Worm (Caenorhabditis elegans) whole organism, late embryonic: ENCODE data around the gene ZK228.3.

Experiments
- C38D4.7 ChIP-seq: fragments of 200-800 bp; sonication (Bioruptor generic); optimal IDR thresholded peaks from 2 replicates; lab custom pipeline; 2018; ENCODE audit warnings: mild to moderate bottlenecking, missing genetic modification characterization, moderate library complexity, missing compliant biosample characterization
- K02D7.2 ChIP-seq: sonication (generic microtip); optimal IDR thresholded peaks from 2 replicates; lab custom pipeline; 2017; ENCODE audit warnings: mild to moderate bottlenecking, missing genetic modification characterization, missing compliant biosample characterization
- ama-1 ChIP-seq: fragments of 150-350 bp; optimal IDR thresholded peaks from 2 replicates; lab custom pipeline; 2014
- ceh-18 ChIP-seq: sonication (generic microtip); optimal IDR thresholded peaks from 2 replicates; lab custom pipeline; 2016; ENCODE audit warnings: missing genetic modification characterization, missing compliant biosample characterization
- eyg-1 ChIP-seq: sonication (generic microtip); optimal IDR thresholded peaks from 2 replicates; lab custom pipeline; 2016; ENCODE audit warnings: missing genotype, missing genetic modification characterization, missing compliant biosample characterization
- fkh-10 ChIP-seq: fragments of 150-350 bp; optimal IDR thresholded peaks from 2 replicates; lab custom pipeline; 2014; ENCODE audit warnings: missing biosample characterization, missing genetic modification reagents, missing genetic modification characterization
- madf-2 ChIP-seq: sonication (generic microtip); optimal IDR thresholded peaks from 2 replicates; lab custom pipeline; 2017; ENCODE audit warnings: missing genetic modification characterization, missing compliant biosample characterization
- pha-2 ChIP-seq: sonication (generic microtip); optimal IDR thresholded peaks from 2 replicates; lab custom pipeline; 2017; ENCODE audit warnings: mild to moderate bottlenecking, missing genetic modification characterization, missing compliant biosample characterization
- pha-4 ChIP-seq: fragments of 150-350 bp; optimal IDR thresholded peaks from 2 replicates; lab custom pipeline; 2018; ENCODE audit warnings: missing biosample characterization, missing genetic modification reagents, missing genetic modification characterization
- rnt-1 ChIP-seq: sonication (generic microtip); optimal IDR thresholded peaks from 2 replicates; lab custom pipeline; 2016; ENCODE audit warnings: missing genetic modification characterization, missing compliant biosample characterization
- unc-86 ChIP-seq: sonication (generic microtip); optimal IDR thresholded peaks from 2 replicates; lab custom pipeline; 2016; ENCODE audit warnings: missing genetic modification characterization, missing compliant biosample characterization

- TF ChIP-seq fkh-10 (GFP tag; lab: Kevin White, UChicago), result no peak
- TF ChIP-seq ceh-18 (tag; lab: Kevin White, UChicago), result no peak
- TF ChIP-seq unc-86 (tag; lab: Kevin White, UChicago), result no peak
- no peak for TF ChIP-seq C38D4.7
- no peak for TF ChIP-seq rnt-1 (tag; lab: Kevin White, UChicago)
- TF ChIP-seq madf-2 (tag; lab: Kevin White, UChicago), result no peak
- TF ChIP-seq pha-4 (tag; lab: Kevin White, UChicago), result no peak
- TF ChIP-seq ama-1 (lab: Kevin White, UChicago), result no peak
- no peak for TF ChIP-seq eyg-1
- no peak for TF ChIP-seq pha-2 (tag; lab: Kevin White, UChicago)
- no peak for TF ChIP-seq K02D7.2 (tag; lab: Kevin White, UChicago)
Measured at ce11 chrV:18506772-18507171, 45.7 kb upstream of the ZK228.3 start.
